Fruit fly (Drosophila melanogaster) whole organism, pupa: ENCODE results near the gene CG32379.

Experiments used
- CG10348 ChIP-seq: fragments of 200-800 bp; sonication (Bioruptor generic); IDR thresholded peaks from 2 replicates; pipeline ENCODE4 v1.3.6; 2022; ENCODE audit warnings: missing biosample characterization, missing genetic modification characterization
- CG12605 ChIP-seq: fragments of 200-800 bp; sonication (Bioruptor generic); IDR thresholded peaks from 2 replicates; pipeline ENCODE4 v1.3.6; 2022; ENCODE audit warnings: missing biosample characterization, missing genetic modification characterization
- CG13204 ChIP-seq: fragments of 200-800 bp; sonication (Bioruptor generic); optimal IDR thresholded peaks from 2 replicates; lab custom pipeline; 2018; ENCODE audit warnings: missing biosample characterization, mild to moderate bottlenecking, missing genetic modification characterization, moderate library complexity
- CG14655 ChIP-seq: fragments of 200-800 bp; sonication (Bioruptor generic); optimal IDR thresholded peaks from 3 replicates; lab custom pipeline; 2017; ENCODE audit warnings: mild to moderate bottlenecking, missing biosample characterization, missing genetic modification reagents, missing genetic modification characterization
- CG15710 ChIP-seq: fragments of 200-800 bp; sonication (Bioruptor generic); optimal IDR thresholded peaks from 2 replicates; lab custom pipeline; 2018; ENCODE audit warnings: missing biosample characterization, mild to moderate bottlenecking, missing genetic modification characterization, moderate library complexity
- CG17806 ChIP-seq: fragments of 200-800 bp; sonication (Bioruptor generic); optimal IDR thresholded peaks from 2 replicates; lab custom pipeline; 2018; ENCODE audit warnings: missing biosample characterization, mild to moderate bottlenecking, missing genetic modification characterization, moderate library complexity
- CG32121 ChIP-seq: fragments of 200-800 bp; sonication (Bioruptor generic); IDR thresholded peaks from 2 replicates; pipeline ENCODE4 v1.3.6; 2022; ENCODE audit warnings: missing biosample characterization, missing genetic modification characterization
- CG34367 ChIP-seq: fragments of 200-800 bp; sonication (Bioruptor generic); optimal IDR thresholded peaks from 2 replicates; lab custom pipeline; 2018; ENCODE audit warnings: missing biosample characterization, mild to moderate bottlenecking, missing genetic modification characterization
- CG4496 ChIP-seq: fragments of 200-800 bp; sonication (Bioruptor generic); IDR thresholded peaks from 3 replicates; pipeline ENCODE4 v1.3.6; 2022; ENCODE audit warnings: missing biosample characterization, missing genetic modification characterization
- CG8159 ChIP-seq: fragments of 200-800 bp; sonication (Bioruptor generic); optimal IDR thresholded peaks from 3 replicates; lab custom pipeline; 2018; ENCODE audit warnings: missing biosample characterization, mild to moderate bottlenecking, missing genetic modification characterization, moderate library complexity
- CG8301 ChIP-seq: fragments of 200-800 bp; sonication (Bioruptor generic); optimal IDR thresholded peaks from 2 replicates; lab custom pipeline; 2018; ENCODE audit warnings: missing biosample characterization, mild to moderate bottlenecking, missing genetic modification characterization
- CG9948 ChIP-seq: fragments of 200-800 bp; sonication (Bioruptor generic); optimal IDR thresholded peaks from 2 replicates; lab custom pipeline; 2018; ENCODE audit warnings: missing biosample characterization, mild to moderate bottlenecking, missing genetic modification characterization, moderate library complexity
- D1 ChIP-seq: fragments of 200-800 bp; sonication (Bioruptor generic); optimal IDR thresholded peaks from 2 replicates; lab custom pipeline; 2018; ENCODE audit warnings: missing biosample characterization, mild to moderate bottlenecking, missing genetic modification characterization, moderate library complexity
- EcR ChIP-seq: fragments of 200-800 bp; sonication (Bioruptor generic); optimal IDR thresholded peaks from 3 replicates; lab custom pipeline; 2019; ENCODE audit warnings: missing biosample characterization, missing genetic modification characterization, mild to moderate bottlenecking, moderate library complexity, missing genetic modification reagents
- Ets98B ChIP-seq: fragments of 200-800 bp; sonication (Bioruptor generic); IDR thresholded peaks from 2 replicates; pipeline ENCODE4 v1.3.6; 2022; ENCODE audit warnings: missing biosample characterization, missing genetic modification characterization
- Pif1A ChIP-seq: fragments of 200-800 bp; sonication (Bioruptor generic); optimal IDR thresholded peaks from 3 replicates; lab custom pipeline; 2016; ENCODE audit warnings: missing biosample characterization, missing genetic modification characterization
- Pif1B ChIP-seq: fragments of 200-800 bp; sonication (Bioruptor generic); optimal IDR thresholded peaks from 3 replicates; lab custom pipeline; 2016; ENCODE audit warnings: missing biosample characterization, missing genetic modification characterization
- Snoo ChIP-seq: fragments of 200-800 bp; sonication (Bioruptor generic); optimal IDR thresholded peaks from 3 replicates; lab custom pipeline; 2017; ENCODE audit warnings: missing biosample characterization, mild to moderate bottlenecking, missing genetic modification characterization, inconsistent platforms
- fd96Ca ChIP-seq: fragments of 200-800 bp; sonication (Bioruptor generic); IDR thresholded peaks from 3 replicates; pipeline ENCODE4 v1.3.6; 2022; ENCODE audit warnings: missing biosample characterization, missing genetic modification characterization
- gl ChIP-seq: fragments of 200-800 bp; sonication (Bioruptor generic); optimal IDR thresholded peaks from 2 replicates; lab custom pipeline; 2018; ENCODE audit warnings: missing biosample characterization, mild to moderate bottlenecking, missing genetic modification characterization
- rn ChIP-seq: fragments of 200-800 bp; sonication (Bioruptor generic); IDR thresholded peaks from 2 replicates; pipeline ENCODE4 v1.3.6; 2022; ENCODE audit warnings: missing biosample characterization, missing genetic modification characterization

The CG32379 gene

dm6 chr3L:7396055-7396454, at the start of gene CG32379:
CG32379 (plus strand) TSS chr3L:7396355.
- no peak for TF ChIP-seq rn
- no peak for TF ChIP-seq EcR (GFP tag; lab: Kevin White, UChicago)
- no peak for TF ChIP-seq CG8159 (tag; lab: Kevin White, UChicago)
- no peak for TF ChIP-seq CG9948 (tag; lab: Kevin White, UChicago)
- TF ChIP-seq gl (tag; lab: Kevin White, UChicago), result no peak
- TF ChIP-seq Snoo (tag; lab: Kevin White, UChicago), result no peak
- no peak for TF ChIP-seq CG10348 (GFP tag; lab: Robert Waterston, UW)
- no peak for TF ChIP-seq Ets98B (GFP tag; lab: Robert Waterston, UW)
- no peak for TF ChIP-seq fd96Ca (GFP tag; lab: Robert Waterston, UW)
- TF ChIP-seq CG17806 (tag; lab: Kevin White, UChicago), result no peak
- TF ChIP-seq Pif1B (GFP tag; lab: Kevin White, UChicago), result no peak
- TF ChIP-seq CG13204, result no peak
- TF ChIP-seq CG14655 (GFP tag; lab: Kevin White, UChicago), result no peak
- no peak for TF ChIP-seq CG15710 (tag; lab: Kevin White, UChicago)
- no peak for TF ChIP-seq CG34367 (tag; lab: Kevin White, UChicago)

DNA sequence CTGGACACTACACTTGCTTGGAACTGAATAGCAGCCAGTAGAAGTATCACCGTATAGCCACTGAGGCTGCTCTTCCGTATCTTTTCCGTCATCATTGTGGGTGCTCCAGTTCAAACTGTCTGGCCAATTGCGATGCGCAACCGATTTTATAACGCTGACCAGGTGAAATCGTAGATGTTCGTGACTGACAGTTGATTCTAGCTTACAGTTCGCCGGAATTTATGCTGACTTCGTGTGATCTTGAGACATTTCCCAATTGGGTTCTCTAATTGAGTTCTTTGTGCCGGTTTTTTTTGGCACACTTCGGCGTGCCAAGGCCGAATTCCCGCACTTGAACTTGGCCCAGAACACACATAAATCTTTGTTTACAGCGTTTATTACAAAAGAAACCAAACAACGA, 49.2 kb upstream of the CG32379 start, which contains the start of gene CG14834:
Gene CG14834 (minus strand): TSS at position 173 of the 400 bp plus-strand sequence.
- TF ChIP-seq Snoo (tag; lab: Kevin White, UChicago) (no peak), D1 (tag; lab: Kevin White, UChicago) (no peak), EcR (GFP tag; lab: Kevin White, UChicago) (no peak), CG15710 (tag; lab: Kevin White, UChicago) (no peak), gl (tag; lab: Kevin White, UChicago) (no peak), rn (no peak), CG9948 (tag; lab: Kevin White, UChicago) (no peak)

- TF ChIP-seq CG8301, result no peak
- peak; percentile 20 for TF ChIP-seq gl (tag; lab: Kevin White, UChicago)
- TF ChIP-seq CG34367 (tag; lab: Kevin White, UChicago), result no peak
- no peak for TF ChIP-seq CG17806 (tag; lab: Kevin White, UChicago)
- peak; percentile 61 for TF ChIP-seq CG13204
- TF ChIP-seq CG4496 (GFP tag; lab: Robert Waterston, UW), result peak; percentile 59; the same call in 1 of the 3 replicates
- TF ChIP-seq CG8159 (tag; lab: Kevin White, UChicago), result no peak
- TF ChIP-seq CG14655 (GFP tag; lab: Kevin White, UChicago), result no peak
- TF ChIP-seq Snoo (tag; lab: Kevin White, UChicago), result no peak
- no peak for TF ChIP-seq D1 (tag; lab: Kevin White, UChicago)
- TF ChIP-seq Ets98B (GFP tag; lab: Robert Waterston, UW), result peak; percentile 43; the same call in 1 of the 2 replicates
- peak; percentile 64 for TF ChIP-seq CG12605 (GFP tag; lab: Robert Waterston, UW)
- no peak for TF ChIP-seq rn
- peak; percentile 44 for TF ChIP-seq EcR (GFP tag; lab: Kevin White, UChicago)
- TF ChIP-seq CG15710 (tag; lab: Kevin White, UChicago), result peak; percentile 11
- TF ChIP-seq fd96Ca (GFP tag; lab: Robert Waterston, UW), result peak; percentile 27; the same call in 2 of the 3 replicates
- TF ChIP-seq CG32121, result peak; percentile 25; the same call in 1 of the 2 replicates
- no peak for TF ChIP-seq CG9948 (tag; lab: Kevin White, UChicago)
- no peak for TF ChIP-seq Pif1B (GFP tag; lab: Kevin White, UChicago)
- no peak for TF ChIP-seq Pif1A
- TF ChIP-seq CG10348 (GFP tag; lab: Robert Waterston, UW), result no peak
Observed at dm6 chr3L:7347984-7348631, 48.0 kb upstream of the CG32379 start, which contains the start of the genes Srp19 and qm. Srp19 (minus strand) TSS chr3L:7348034. qm (plus strand) TSS chr3L:7348313.

- TF ChIP-seq CG17806 (tag; lab: Kevin White, UChicago) (no peak), Ets98B (GFP tag; lab: Robert Waterston, UW) (no peak), CG4496 (GFP tag; lab: Robert Waterston, UW) (no peak), gl (tag; lab: Kevin White, UChicago) (no peak), Snoo (tag; lab: Kevin White, UChicago) (no peak), CG34367 (tag; lab: Kevin White, UChicago) (no peak), CG9948 (tag; lab: Kevin White, UChicago) (no peak), CG8159 (tag; lab: Kevin White, UChicago) (no peak), CG8301 (no peak), Pif1A (no peak), CG13204 (no peak), CG10348 (GFP tag; lab: Robert Waterston, UW) (no peak), D1 (tag; lab: Kevin White, UChicago) (no peak), CG12605 (GFP tag; lab: Robert Waterston, UW) (no peak), CG32121 (no peak), CG14655 (GFP tag; lab: Kevin White, UChicago) (no peak), CG15710 (tag; lab: Kevin White, UChicago) (no peak)
- TF ChIP-seq, all 21 proteins: peak for 0
Observed at dm6 chr3L:7349311-7349710, 46.8 kb upstream of the CG32379 start.

DNA sequence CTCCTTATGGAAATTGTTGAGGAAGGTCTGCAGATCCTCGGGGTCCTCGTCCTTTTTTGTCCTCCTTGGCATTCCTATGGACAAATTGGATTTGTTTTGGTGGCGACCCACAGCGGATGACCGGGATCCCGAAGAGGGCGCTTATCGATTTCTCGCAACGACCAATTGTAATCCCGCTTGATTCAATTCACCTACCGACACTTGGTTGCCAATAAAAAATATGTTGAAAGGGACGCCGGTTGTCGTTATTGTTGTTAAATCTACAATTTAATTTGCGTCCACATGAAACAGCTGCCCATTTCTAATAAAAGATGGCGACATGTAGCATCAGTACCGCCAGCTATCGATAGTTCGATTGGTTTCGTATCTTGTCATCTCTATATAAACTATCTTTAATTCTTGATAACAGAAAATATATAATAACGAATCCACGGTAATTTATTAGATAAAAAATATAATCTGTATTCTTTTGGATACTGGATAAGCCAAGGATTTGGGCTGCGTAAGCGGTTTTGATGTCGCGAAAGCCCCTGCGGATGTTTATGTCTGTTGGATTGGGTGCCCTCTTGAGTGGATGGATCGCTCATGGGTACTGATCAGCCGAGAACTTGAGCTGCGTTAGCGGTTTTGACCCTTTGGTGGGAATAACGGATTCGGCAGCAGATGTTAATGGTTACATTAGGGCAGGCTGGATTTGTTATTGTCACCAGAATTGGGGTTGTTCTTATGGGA, 39.6 kb upstream of the CG32379 start, which contains the start of gene CTCF:
Gene CTCF (minus strand): TSS at position 328 of the 732 bp plus-strand sequence.
- TF ChIP-seq fd96Ca (GFP tag; lab: Robert Waterston, UW), result peak; percentile 30; the same call in 1 of the 3 replicates
- TF ChIP-seq CG9948 (tag; lab: Kevin White, UChicago), result peak; percentile 12
- peak; percentile 13 for TF ChIP-seq CG15710 (tag; lab: Kevin White, UChicago)
- no peak for TF ChIP-seq D1 (tag; lab: Kevin White, UChicago)
